Worm (Caenorhabditis elegans) whole organism, L3 larva: ENCODE data around the gene rpl-3.

Experiments
- ceh-16 ChIP-seq: sonication (generic microtip); optimal IDR thresholded peaks from 2 replicates; lab custom pipeline; 2017; ENCODE audit warnings: missing biosample characterization, missing genetic modification characterization
- ceh-28 ChIP-seq: fragments of 150-350 bp; optimal IDR thresholded peaks from 2 replicates; lab custom pipeline; 2014; ENCODE audit warnings: missing biosample characterization, missing genetic modification reagents, missing genetic modification characterization
- tbx-2 ChIP-seq: sonication (generic microtip); optimal IDR thresholded peaks from 2 replicates; lab custom pipeline; 2016; ENCODE audit warnings: mild to moderate bottlenecking, missing genetic modification characterization, missing compliant biosample characterization

- no peak for TF ChIP-seq ceh-16 (tag; lab: Kevin White, UChicago)
- no peak for TF ChIP-seq tbx-2 (tag; lab: Kevin White, UChicago)
- TF ChIP-seq ceh-28: no peak
These were observed 33.9 kb downstream of the rpl-3 start, which contains the start of gene tir-1 for ce11 chrIII:3901542-3901941.
